Fruit fly (Drosophila melanogaster) whole organism, embryonic: ENCODE results near the gene Rpn12.

Experiments
- ATbp ChIP-seq: fragments of 200-800 bp; sonication (Bioruptor generic); optimal IDR thresholded peaks from 2 replicates; lab custom pipeline; 2017; ENCODE audit warnings: missing biosample characterization, mild to moderate bottlenecking, missing genetic modification characterization, missing genetic modification reagents
- Bgb ChIP-seq: fragments of 200-800 bp; sonication (Bioruptor generic); IDR thresholded peaks from 2 replicates; pipeline ENCODE4 v1.3.6; 2022; ENCODE audit warnings: missing biosample characterization, missing genetic modification characterization; ENCODE audit not compliant: partially characterized antibody
- BtbVII ChIP-seq: fragments of 200-800 bp; sonication (Bioruptor generic); optimal IDR thresholded peaks from 3 replicates; lab custom pipeline; 2017; ENCODE audit warnings: missing biosample characterization, mild to moderate bottlenecking, missing genetic modification characterization
- CG10147 ChIP-seq: fragments of 200-800 bp; sonication (Bioruptor generic); optimal IDR thresholded peaks from 2 replicates; lab custom pipeline; 2019; ENCODE audit warnings: missing biosample characterization, mild to moderate bottlenecking, missing genetic modification characterization, moderate library complexity
- CG10209 ChIP-seq: fragments of 200-800 bp; sonication (Bioruptor generic); optimal IDR thresholded peaks from 3 replicates; lab custom pipeline; 2017; ENCODE audit warnings: missing biosample characterization, mild to moderate bottlenecking, missing genetic modification characterization, missing genetic modification reagents
- CG10431 ChIP-seq: fragments of 200-800 bp; sonication (Bioruptor generic); optimal IDR thresholded peaks from 3 replicates; lab custom pipeline; 2018; ENCODE audit warnings: missing biosample characterization, mild to moderate bottlenecking, missing genetic modification characterization
- CG11456 ChIP-seq: fragments of 200-800 bp; sonication (Bioruptor generic); IDR thresholded peaks from 3 replicates; pipeline ENCODE4 v1.3.6; 2022; ENCODE audit warnings: missing biosample characterization, missing genetic modification characterization
- CG12219 ChIP-seq: fragments of 200-800 bp; sonication (Bioruptor generic); optimal IDR thresholded peaks from 3 replicates; lab custom pipeline; 2018; ENCODE audit warnings: missing biosample characterization, mild to moderate bottlenecking, missing genetic modification characterization
- CG13296 ChIP-seq: fragments of 200-800 bp; sonication (Bioruptor generic); optimal IDR thresholded peaks from 3 replicates; lab custom pipeline; 2018; ENCODE audit warnings: missing biosample characterization, mild to moderate bottlenecking, missing genetic modification characterization
- CG14014 ChIP-seq: fragments of 200-800 bp; sonication (Bioruptor generic); IDR thresholded peaks from 2 replicates; pipeline ENCODE4 v1.3.6; 2022; ENCODE audit warnings: missing biosample characterization, missing genetic modification characterization
- CG18599 ChIP-seq: fragments of 200-800 bp; sonication (Bioruptor generic); optimal IDR thresholded peaks from 3 replicates; lab custom pipeline; 2017; ENCODE audit warnings: missing biosample characterization, missing genetic modification characterization, mild to moderate bottlenecking, moderate library complexity, missing genetic modification reagents
- CG18619 ChIP-seq: fragments of 200-800 bp; sonication (Bioruptor generic); optimal IDR thresholded peaks from 3 replicates; lab custom pipeline; 2017; ENCODE audit warnings: missing biosample characterization, mild to moderate bottlenecking, missing genetic modification characterization
- CG30403 ChIP-seq: fragments of 200-800 bp; sonication (Bioruptor generic); optimal IDR thresholded peaks from 3 replicates; lab custom pipeline; 2016; ENCODE audit warnings: missing biosample characterization, missing genetic modification characterization
- CG32532 ChIP-seq: fragments of 200-800 bp; sonication (Bioruptor generic); IDR thresholded peaks from 2 replicates; pipeline ENCODE4 v1.3.6; 2022; ENCODE audit warnings: missing biosample characterization, missing genetic modification characterization
- CG34376 ChIP-seq: fragments of 200-800 bp; sonication (Bioruptor generic); optimal IDR thresholded peaks from 2 replicates; lab custom pipeline; 2018; ENCODE audit warnings: missing biosample characterization, mild to moderate bottlenecking, missing genetic modification characterization
- CG4424 ChIP-seq: fragments of 200-800 bp; sonication (Bioruptor generic); optimal IDR thresholded peaks from 3 replicates; lab custom pipeline; 2016; ENCODE audit warnings: missing biosample characterization, missing genetic modification characterization
- CG4820 ChIP-seq: fragments of 200-800 bp; sonication (Bioruptor generic); optimal IDR thresholded peaks from 3 replicates; lab custom pipeline; 2016; ENCODE audit warnings: missing biosample characterization, missing genetic modification characterization
- CG4854 ChIP-seq: fragments of 200-800 bp; sonication (Bioruptor generic); optimal IDR thresholded peaks from 2 replicates; lab custom pipeline; 2016; ENCODE audit warnings: missing biosample characterization, missing genetic modification characterization, inconsistent platforms
- CG7963 ChIP-seq: fragments of 200-800 bp; sonication (Bioruptor generic); IDR thresholded peaks from 3 replicates; pipeline ENCODE4 v1.3.6; 2022; ENCODE audit warnings: missing biosample characterization, missing genetic modification characterization; ENCODE audit not compliant: partially characterized antibody
- CG8388 ChIP-seq: fragments of 200-800 bp; sonication (Bioruptor generic); optimal IDR thresholded peaks from 2 replicates; lab custom pipeline; 2019; ENCODE audit warnings: missing biosample characterization, mild to moderate bottlenecking, missing genetic modification characterization, moderate library complexity
- CG8924 ChIP-seq: fragments of 200-800 bp; optimal IDR thresholded peaks from 3 replicates; lab custom pipeline; 2019; ENCODE audit warnings: missing biosample characterization, mild to moderate bottlenecking, missing genetic modification characterization, moderate library complexity
- CG9215 ChIP-seq: fragments of 200-800 bp; sonication (Bioruptor generic); IDR thresholded peaks from 2 replicates; pipeline ENCODE4 v1.3.6; 2022; ENCODE audit warnings: missing biosample characterization, missing genetic modification characterization
- CHES-1-like ChIP-seq: fragments of 200-800 bp; sonication (Bioruptor generic); optimal IDR thresholded peaks from 2 replicates; lab custom pipeline; 2016; ENCODE audit warnings: missing biosample characterization, missing genetic modification characterization
- Dll ChIP-seq: fragments of 200-800 bp; sonication (Bioruptor generic); IDR thresholded peaks from 4 replicates; pipeline ENCODE4 v1.3.6; 2022; ENCODE audit warnings: missing biosample characterization, missing genetic modification characterization; ENCODE audit not compliant: partially characterized antibody
- E2f1 ChIP-seq: fragments of 200-800 bp; sonication (Bioruptor generic); IDR thresholded peaks from 2 replicates; pipeline ENCODE4 v1.3.6; 2022; ENCODE audit warnings: missing biosample characterization, missing genetic modification characterization
- HLH54F ChIP-seq: fragments of 200-800 bp; sonication (Bioruptor generic); optimal IDR thresholded peaks from 3 replicates; lab custom pipeline; 2016; ENCODE audit warnings: missing biosample characterization, missing genetic modification characterization
- Hr3 ChIP-seq: fragments of 200-800 bp; sonication (Bioruptor generic); optimal IDR thresholded peaks from 3 replicates; lab custom pipeline; 2016; ENCODE audit warnings: missing biosample characterization, missing genetic modification characterization
- NFAT ChIP-seq: fragments of 200-800 bp; sonication (Bioruptor generic); IDR thresholded peaks from 2 replicates; pipeline ENCODE4 v1.3.6; 2022; ENCODE audit warnings: missing biosample characterization, missing genetic modification characterization
- Nf-YC ChIP-seq: fragments of 200-800 bp; optimal IDR thresholded peaks from 3 replicates; lab custom pipeline; 2019; ENCODE audit warnings: missing biosample characterization, mild to moderate bottlenecking, missing genetic modification characterization, moderate library complexity
- Optix ChIP-seq: fragments of 200-800 bp; sonication (Bioruptor generic); IDR thresholded peaks from 3 replicates; pipeline ENCODE4 v1.3.6; 2022; ENCODE audit warnings: missing biosample characterization, missing genetic modification characterization
- Six4 ChIP-seq: fragments of 200-800 bp; sonication (Bioruptor generic); optimal IDR thresholded peaks from 2 replicates; lab custom pipeline; 2016; ENCODE audit warnings: missing biosample characterization, missing genetic modification characterization
- abd-A ChIP-seq: fragments of 200-800 bp; sonication (Bioruptor generic); optimal IDR thresholded peaks from 3 replicates; lab custom pipeline; 2019; ENCODE audit warnings: missing biosample characterization, mild to moderate bottlenecking, missing genetic modification characterization, moderate library complexity
- ato ChIP-seq: fragments of 200-800 bp; sonication (Bioruptor generic); IDR thresholded peaks from 2 replicates; pipeline ENCODE4 v1.3.6; 2022; ENCODE audit warnings: missing biosample characterization, missing genetic modification characterization; ENCODE audit not compliant: partially characterized antibody
- bbx ChIP-seq: fragments of 200-800 bp; sonication (Bioruptor generic); IDR thresholded peaks from 2 replicates; pipeline ENCODE4 v1.3.6; 2022; ENCODE audit warnings: missing biosample characterization, missing genetic modification characterization; ENCODE audit not compliant: partially characterized antibody
- bsh ChIP-seq, 2 experiments: fragments of 200-800 bp; sonication (Bioruptor generic); optimal IDR thresholded peaks; 2 replicates each; lab custom pipeline; 2017 to 2018; ENCODE audit warnings: mild to moderate bottlenecking in 2 of 2, missing biosample characterization in 2 of 2, missing genetic modification characterization in 2 of 2, moderate library complexity in 1 of 2
- caup ChIP-seq: fragments of 200-800 bp; sonication (Bioruptor generic); optimal IDR thresholded peaks from 3 replicates; lab custom pipeline; 2017; ENCODE audit warnings: missing biosample characterization, mild to moderate bottlenecking, missing genetic modification characterization, moderate library complexity; ENCODE audit not compliant: severe bottlenecking
- chif ChIP-seq, 2 experiments: fragments of 200-800 bp; sonication (Bioruptor generic); optimal IDR thresholded peaks; 3 replicates each; lab custom pipeline; 2016; ENCODE audit warnings: missing biosample characterization in 2 of 2, missing genetic modification characterization in 2 of 2
- croc ChIP-seq: fragments of 200-800 bp; sonication (Bioruptor generic); conservative IDR thresholded peaks from 3 replicates; pipeline ENCODE4 v1.3.6; 2022; ENCODE audit warnings: missing biosample characterization, missing genetic modification characterization
- dmrt11E ChIP-seq: fragments of 200-800 bp; sonication (Bioruptor generic); optimal IDR thresholded peaks from 3 replicates; lab custom pipeline; 2018; ENCODE audit warnings: missing biosample characterization, mild to moderate bottlenecking, missing genetic modification characterization, moderate library complexity
- fd3F ChIP-seq: fragments of 200-800 bp; sonication (Bioruptor generic); optimal IDR thresholded peaks from 2 replicates; lab custom pipeline; 2018; ENCODE audit warnings: missing biosample characterization, mild to moderate bottlenecking, missing genetic modification characterization, moderate library complexity
- mam ChIP-seq: fragments of 200-800 bp; sonication (Bioruptor generic); optimal IDR thresholded peaks from 3 replicates; lab custom pipeline; 2016; ENCODE audit warnings: missing biosample characterization, missing genetic modification characterization
- psq ChIP-seq: fragments of 200-800 bp; sonication (Bioruptor generic); optimal IDR thresholded peaks from 2 replicates; lab custom pipeline; 2017; ENCODE audit warnings: missing biosample characterization, missing genetic modification characterization
- slou ChIP-seq: fragments of 200-800 bp; sonication (Bioruptor generic); optimal IDR thresholded peaks from 3 replicates; lab custom pipeline; 2016; ENCODE audit warnings: missing biosample characterization, missing genetic modification characterization
- tna ChIP-seq: fragments of 200-800 bp; sonication (Bioruptor generic); IDR thresholded peaks from 2 replicates; pipeline ENCODE4 v1.3.6; 2022; ENCODE audit warnings: missing biosample characterization, missing genetic modification characterization; ENCODE audit not compliant: partially characterized antibody
- ttk ChIP-seq: fragments of 200-800 bp; sonication (Bioruptor generic); IDR thresholded peaks from 2 replicates; pipeline ENCODE4 v2.1.2; 2022; ENCODE audit warnings: missing biosample characterization, missing genetic modification characterization
- vnd ChIP-seq: fragments of 200-800 bp; sonication (Bioruptor generic); IDR thresholded peaks from 3 replicates; pipeline ENCODE4 v1.3.6; 2022; ENCODE audit warnings: missing biosample characterization, missing genetic modification characterization; ENCODE audit not compliant: partially characterized antibody
- wdn ChIP-seq: fragments of 200-800 bp; sonication (Bioruptor generic); IDR thresholded peaks from 2 replicates; pipeline ENCODE4 v1.3.6; 2022; ENCODE audit warnings: missing biosample characterization, missing genetic modification characterization
- zen2 ChIP-seq: fragments of 200-800 bp; sonication (Bioruptor generic); IDR thresholded peaks from 3 replicates; pipeline ENCODE4 v1.3.6; 2022; ENCODE audit warnings: missing biosample characterization, missing genetic modification characterization; ENCODE audit not compliant: partially characterized antibody

Rpn12 gene

DNA sequence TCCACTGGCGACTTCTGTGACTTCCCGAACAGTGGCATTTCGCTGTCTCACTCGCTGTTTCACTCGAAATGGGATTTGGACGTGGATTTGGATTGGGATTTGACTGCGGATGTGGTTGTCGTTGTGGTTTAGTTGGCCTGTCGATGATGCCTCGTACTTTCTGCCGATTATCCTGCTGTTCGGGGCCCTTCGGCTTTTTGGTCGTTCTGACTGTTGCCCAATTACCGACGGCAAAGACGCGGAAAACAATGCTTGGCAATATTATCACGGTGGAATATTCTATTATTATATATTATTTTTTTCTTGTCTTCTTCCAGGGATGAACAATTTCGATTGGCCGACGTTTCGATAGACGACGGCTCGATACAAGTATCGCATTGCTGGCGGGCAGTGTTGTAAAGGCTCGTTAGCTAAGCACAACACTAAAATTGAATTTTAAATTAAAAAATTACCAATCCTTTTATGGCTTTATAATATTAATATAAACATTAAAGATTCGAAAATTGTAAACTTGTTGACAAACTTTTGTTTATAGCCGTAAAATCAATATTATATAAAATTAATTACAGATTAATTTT lies 32.4 kb downstream of the Rpn12 start, which contains the start of gene Mo25 (continued):
- peak; percentile 29 for TF ChIP-seq BtbVII
- peak; percentile 13 for TF ChIP-seq HLH54F (GFP tag; lab: Kevin White, UChicago)
- TF ChIP-seq ATbp: no peak
- TF ChIP-seq CG13296 (GFP tag; lab: Kevin White, UChicago): peak; percentile 44
- TF ChIP-seq CG34376 (GFP tag; lab: Kevin White, UChicago): peak; percentile 18
- peak; percentile 79 for TF ChIP-seq Dll (GFP tag; lab: Robert Waterston, UW)
- no peak for TF ChIP-seq CHES-1-like
- no peak for TF ChIP-seq CG9215 (GFP tag; lab: Robert Waterston, UW)
- peak; percentile 13; the same call in 1 of the 2 replicates for TF ChIP-seq CG14014 (GFP tag; lab: Robert Waterston, UW)
- peak; percentile 60; the same call in 1 of the 3 replicates for TF ChIP-seq CG7963 (GFP tag; lab: Robert Waterston, UW)
- peak; percentile 57; the same call in 2 of the 3 replicates for TF ChIP-seq zen2 (GFP tag; lab: Robert Waterston, UW)
- peak; percentile 55 for TF ChIP-seq tna (GFP tag; lab: Robert Waterston, UW)
- peak; percentile 14 for TF ChIP-seq dmrt11E (tag; lab: Kevin White, UChicago)
- peak; percentile 11 for TF ChIP-seq CG8388
- peak; percentile 79 for TF ChIP-seq bbx (GFP tag; lab: Robert Waterston, UW)
- TF ChIP-seq CG8924 (tag; lab: Kevin White, UChicago): peak; percentile 51
- peak in 1 of 2 experiments; percentile 18 for TF ChIP-seq bsh (GFP tag; optimal IDR thresholded peaks at IDR 0.05; lab: Kevin White, UChicago)
- TF ChIP-seq NFAT (GFP tag; lab: Robert Waterston, UW): peak; percentile 49; the same call in 1 of the 2 replicates
- peak; percentile 14 for TF ChIP-seq CG4820 (GFP tag; lab: Kevin White, UChicago)
- no peak for TF ChIP-seq psq (GFP tag; lab: Kevin White, UChicago)
- TF ChIP-seq abd-A: no peak
- TF ChIP-seq CG10147 (GFP tag; lab: Kevin White, UChicago): peak; percentile 56
- peak; percentile 42 for TF ChIP-seq Hr3
- peak; percentile 56 for TF ChIP-seq CG30403 (GFP tag; lab: Kevin White, UChicago)
- no peak for TF ChIP-seq CG4854 (GFP tag; lab: Kevin White, UChicago)
- TF ChIP-seq Optix: no peak
- TF ChIP-seq CG4424 (GFP tag; lab: Kevin White, UChicago): peak; percentile 52
- TF ChIP-seq CG32532: peak; percentile 52
- TF ChIP-seq CG11456 (GFP tag; lab: Robert Waterston, UW): no peak
- no peak for TF ChIP-seq Six4
- peak; percentile 3 for TF ChIP-seq CG10209 (GFP tag; lab: Kevin White, UChicago)
- 0 out of 2 replicates have a peak, but pooled peaks have one; percentile 16 for TF ChIP-seq E2f1 (GFP tag; lab: Robert Waterston, UW)
- peak; percentile 11 for TF ChIP-seq CG18599 (GFP tag; lab: Kevin White, UChicago)
- peak; percentile 83 for TF ChIP-seq Bgb (GFP tag; lab: Robert Waterston, UW)
- no peak for TF ChIP-seq CG18619 (GFP tag; lab: Kevin White, UChicago)
- peak; percentile 59 for TF ChIP-seq Nf-YC (tag; lab: Kevin White, UChicago)
- no peak for TF ChIP-seq wdn (GFP tag; lab: Robert Waterston, UW)
- TF ChIP-seq croc (GFP tag; lab: Robert Waterston, UW): no peak
- peak; percentile 55 for TF ChIP-seq ato (GFP tag; lab: Robert Waterston, UW)
- TF ChIP-seq slou: no peak
- peak; percentile 60; the same call in 2 of the 3 replicates for TF ChIP-seq vnd (GFP tag; lab: Robert Waterston, UW)
- peak; percentile 28 for TF ChIP-seq fd3F (GFP tag; lab: Kevin White, UChicago)
- TF ChIP-seq CG10431 (GFP tag; lab: Kevin White, UChicago): peak; percentile 26
- no peak for TF ChIP-seq ttk (GFP tag; lab: Robert Waterston, UW)
- TF ChIP-seq CG12219: no peak
- peak; percentile 43 for TF ChIP-seq caup (GFP tag; lab: Kevin White, UChicago)
- TF ChIP-seq chif (GFP tag; optimal IDR thresholded peaks at IDR 0.05; lab: Kevin White, UChicago): no peak
- TF ChIP-seq mam (GFP tag; lab: Kevin White, UChicago): peak; percentile 7
